Worm (Caenorhabditis elegans) whole organism, early embryonic: Measurements from ENCODE around the gene F52D2.6.

Experiments used
- B0310.2 ChIP-seq: sonication (generic microtip); optimal IDR thresholded peaks from 2 replicates; lab custom pipeline; 2016; ENCODE audit warnings: mild to moderate bottlenecking, missing genetic modification characterization, missing compliant biosample characterization
- aly-1 ChIP-seq: sonication (generic microtip); optimal IDR thresholded peaks from 2 replicates; lab custom pipeline; 2016; ENCODE audit warnings: missing genetic modification characterization, missing compliant biosample characterization
- ama-1 ChIP-seq: fragments of 150-350 bp; optimal IDR thresholded peaks from 2 replicates; lab custom pipeline; 2014
- ceh-13 ChIP-seq: fragments of 200-800 bp; sonication (Bioruptor generic); optimal IDR thresholded peaks from 2 replicates; lab custom pipeline; 2018; ENCODE audit warnings: mild to moderate bottlenecking, missing genetic modification characterization, missing compliant biosample characterization
- ceh-36 ChIP-seq: sonication (generic microtip); optimal IDR thresholded peaks from 2 replicates; lab custom pipeline; 2016; ENCODE audit warnings: missing genetic modification characterization, inconsistent platforms, missing compliant biosample characterization
- flt-1 ChIP-seq: fragments of 200-800 bp; sonication (Bioruptor generic); IDR thresholded peaks from 2 replicates; pipeline ENCODE4 v1.3.6; 2022; ENCODE audit warnings: missing genetic modification characterization, missing compliant biosample characterization
- hmbx-1 ChIP-seq: sonication (generic microtip); optimal IDR thresholded peaks from 2 replicates; lab custom pipeline; 2016; ENCODE audit warnings: mild to moderate bottlenecking, missing genetic modification characterization, missing compliant biosample characterization
- hmg-4 ChIP-seq: fragments of 200-800 bp; sonication (Bioruptor generic); optimal IDR thresholded peaks from 2 replicates; lab custom pipeline; 2018; ENCODE audit warnings: mild to moderate bottlenecking, missing genetic modification characterization, missing compliant biosample characterization
- hnd-1 ChIP-seq: sonication (generic microtip); optimal IDR thresholded peaks from 2 replicates; lab custom pipeline; 2016; ENCODE audit warnings: missing genetic modification characterization, missing compliant biosample characterization
- pes-1 ChIP-seq: fragments of 200-800 bp; sonication (Bioruptor generic); IDR thresholded peaks from 2 replicates; pipeline ENCODE4 v1.3.6; 2022; ENCODE audit warnings: missing genetic modification reagents, missing genetic modification characterization, missing compliant biosample characterization
- scrt-1 ChIP-seq: fragments of 200-800 bp; sonication (Bioruptor generic); IDR thresholded peaks from 2 replicates; pipeline ENCODE4 v1.3.6; 2022; ENCODE audit warnings: missing genetic modification characterization, missing compliant biosample characterization
- sea-1 ChIP-seq: fragments of 200-800 bp; sonication (Bioruptor generic); conservative IDR thresholded peaks from 2 replicates; pipeline ENCODE4 v1.3.6; 2022; ENCODE audit warnings: missing genetic modification characterization, missing compliant biosample characterization
- tbx-11 ChIP-seq: fragments of 200-800 bp; sonication (Bioruptor generic); IDR thresholded peaks from 2 replicates; pipeline ENCODE4 v1.3.6; 2022; ENCODE audit warnings: missing genetic modification characterization, missing compliant biosample characterization
- tbx-37 ChIP-seq: fragments of 200-800 bp; sonication (Bioruptor generic); conservative IDR thresholded peaks from 2 replicates; pipeline ENCODE4 v1.3.6; 2022; ENCODE audit warnings: missing genetic modification reagents, missing genetic modification characterization, missing compliant biosample characterization

ce11 chrX:1960895-1961715 lies 14.7 kb upstream of the F52D2.6 start:
- TF ChIP-seq scrt-1 (GFP tag; lab: Robert Waterston, UW) (no peak), flt-1 (GFP tag; lab: Robert Waterston, UW) (no peak), ama-1 (no peak), sea-1 (GFP tag; lab: Robert Waterston, UW) (no peak), ceh-36 (tag; lab: Kevin White, UChicago) (no peak), hmbx-1 (no peak), tbx-11 (GFP tag; lab: Robert Waterston, UW) (no peak), aly-1 (tag; lab: Kevin White, UChicago) (no peak), ceh-13 (GFP tag; lab: Kevin White, UChicago) (no peak), tbx-37 (no peak), hnd-1 (tag; lab: Kevin White, UChicago) (no peak), pes-1 (GFP tag; lab: Robert Waterston, UW) (no peak), B0310.2 (tag; lab: Kevin White, UChicago) (no peak), hmg-4 (GFP tag; lab: Kevin White, UChicago) (no peak)
